Fruit fly (Drosophila melanogaster) whole organism, embryonic: Measurements from ENCODE around the gene Sap30.

Experiments used
- Aef1 ChIP-seq: fragments of 200-800 bp; sonication (Bioruptor generic); IDR thresholded peaks from 3 replicates; pipeline ENCODE4 v1.3.6; 2022; ENCODE audit warnings: missing biosample characterization, missing genetic modification characterization
- Atf-2 ChIP-seq: fragments of 200-800 bp; sonication (Bioruptor generic); optimal IDR thresholded peaks from 2 replicates; lab custom pipeline; 2016; ENCODE audit warnings: missing biosample characterization, missing genetic modification characterization
- Atf6 ChIP-seq: fragments of 200-800 bp; sonication (Bioruptor generic); IDR thresholded peaks from 2 replicates; pipeline ENCODE4 v1.3.6; 2022; ENCODE audit warnings: missing biosample characterization, missing genetic modification characterization
- C15 ChIP-seq: fragments of 200-800 bp; sonication (Bioruptor generic); IDR thresholded peaks from 3 replicates; pipeline ENCODE4 v1.3.6; 2022; ENCODE audit warnings: missing biosample characterization, missing genetic modification characterization
- CG10431 ChIP-seq: fragments of 200-800 bp; sonication (Bioruptor generic); optimal IDR thresholded peaks from 3 replicates; lab custom pipeline; 2018; ENCODE audit warnings: missing biosample characterization, mild to moderate bottlenecking, missing genetic modification characterization
- CG11093 ChIP-seq: fragments of 200-800 bp; sonication (Bioruptor generic); IDR thresholded peaks from 3 replicates; pipeline ENCODE4 v1.3.6; 2022; ENCODE audit warnings: missing biosample characterization, missing genetic modification characterization
- CG12104 ChIP-seq: fragments of 200-800 bp; sonication (Bioruptor generic); optimal IDR thresholded peaks from 3 replicates; lab custom pipeline; 2016; ENCODE audit warnings: missing biosample characterization, missing genetic modification characterization
- CG12391 ChIP-seq: fragments of 200-800 bp; sonication (Bioruptor generic); optimal IDR thresholded peaks from 3 replicates; lab custom pipeline; 2018; ENCODE audit warnings: missing biosample characterization, mild to moderate bottlenecking, missing genetic modification characterization, moderate library complexity
- CG13424 ChIP-seq: fragments of 200-800 bp; sonication (Bioruptor generic); optimal IDR thresholded peaks from 2 replicates; lab custom pipeline; 2019; ENCODE audit warnings: missing biosample characterization, mild to moderate bottlenecking, missing genetic modification characterization, moderate library complexity
- CG15073 ChIP-seq: fragments of 200-800 bp; sonication (Bioruptor generic); optimal IDR thresholded peaks from 2 replicates; lab custom pipeline; 2016; ENCODE audit warnings: missing biosample characterization, missing genetic modification characterization
- CG1602 ChIP-seq: fragments of 200-800 bp; sonication (Bioruptor generic); optimal IDR thresholded peaks from 3 replicates; lab custom pipeline; 2016; ENCODE audit warnings: missing biosample characterization, missing genetic modification characterization
- CG17186 ChIP-seq: fragments of 200-800 bp; sonication (Bioruptor generic); optimal IDR thresholded peaks from 3 replicates; lab custom pipeline; 2017; ENCODE audit warnings: missing biosample characterization, missing genetic modification reagents, missing genetic modification characterization
- CG1792 ChIP-seq: fragments of 200-800 bp; sonication (Bioruptor generic); optimal IDR thresholded peaks from 2 replicates; lab custom pipeline; 2016; ENCODE audit warnings: missing biosample characterization, missing genetic modification characterization
- CG6654 ChIP-seq: fragments of 200-800 bp; sonication (Bioruptor generic); optimal IDR thresholded peaks from 2 replicates; lab custom pipeline; 2017; ENCODE audit warnings: missing biosample characterization, mild to moderate bottlenecking, missing genetic modification characterization
- CG7839 ChIP-seq: fragments of 200-800 bp; sonication (Bioruptor generic); optimal IDR thresholded peaks from 3 replicates; lab custom pipeline; 2018; ENCODE audit warnings: missing biosample characterization, mild to moderate bottlenecking, missing genetic modification characterization, moderate library complexity
- CG8765 ChIP-seq: fragments of 200-800 bp; sonication (Bioruptor generic); IDR thresholded peaks from 2 replicates; pipeline ENCODE4 v1.3.6; 2022; ENCODE audit warnings: missing biosample characterization, missing genetic modification characterization
- CTCF ChIP-seq: fragments of 200-800 bp; sonication (Bioruptor generic); optimal IDR thresholded peaks from 2 replicates; lab custom pipeline; 2017; ENCODE audit warnings: missing biosample characterization, mild to moderate bottlenecking, missing genetic modification characterization, moderate library complexity
- D19A ChIP-seq: fragments of 200-800 bp; optimal IDR thresholded peaks from 3 replicates; lab custom pipeline; 2019; ENCODE audit warnings: missing biosample characterization, mild to moderate bottlenecking, missing genetic modification characterization, moderate library complexity
- Dip2 ChIP-seq: fragments of 200-800 bp; sonication (Bioruptor generic); IDR thresholded peaks from 2 replicates; pipeline ENCODE4 v1.3.6; 2022; ENCODE audit warnings: missing biosample characterization, missing genetic modification characterization
- Dll ChIP-seq: fragments of 200-800 bp; sonication (Bioruptor generic); IDR thresholded peaks from 4 replicates; pipeline ENCODE4 v1.3.6; 2022; ENCODE audit warnings: missing biosample characterization, missing genetic modification characterization; ENCODE audit not compliant: partially characterized antibody
- Doc3 ChIP-seq: fragments of 200-800 bp; sonication (Bioruptor generic); IDR thresholded peaks from 3 replicates; pipeline ENCODE4 v1.3.6; 2022; ENCODE audit warnings: missing biosample characterization, missing genetic modification characterization; ENCODE audit not compliant: partially characterized antibody
- Dref ChIP-seq: fragments of 200-800 bp; sonication (Bioruptor generic); IDR thresholded peaks from 2 replicates; pipeline ENCODE4 v1.3.6; 2022; ENCODE audit warnings: missing biosample characterization, missing genetic modification characterization
- Fer1 ChIP-seq: fragments of 200-800 bp; sonication (Bioruptor generic); optimal IDR thresholded peaks from 2 replicates; lab custom pipeline; 2017; ENCODE audit warnings: missing biosample characterization, mild to moderate bottlenecking, missing genetic modification characterization
- GATAe ChIP-seq: fragments of 200-800 bp; sonication (Bioruptor generic); conservative IDR thresholded peaks from 2 replicates; pipeline ENCODE4 v1.3.6; 2022; ENCODE audit warnings: missing biosample characterization, missing genetic modification characterization
- Gug ChIP-seq: fragments of 200-800 bp; sonication (Bioruptor generic); IDR thresholded peaks from 4 replicates; pipeline ENCODE4 v1.3.6; 2022; ENCODE audit warnings: missing biosample characterization, missing genetic modification characterization
- HLH4C ChIP-seq: fragments of 200-800 bp; sonication (Bioruptor generic); IDR thresholded peaks from 3 replicates; pipeline ENCODE4 v1.3.6; 2022; ENCODE audit warnings: missing biosample characterization, missing genetic modification characterization; ENCODE audit not compliant: partially characterized antibody
- HLHmδ ChIP-seq: fragments of 200-800 bp; sonication (Bioruptor generic); optimal IDR thresholded peaks from 2 replicates; lab custom pipeline; 2018; ENCODE audit warnings: missing biosample characterization, mild to moderate bottlenecking, missing genetic modification characterization, moderate library complexity
- HmgD ChIP-seq: fragments of 200-800 bp; sonication (Bioruptor generic); optimal IDR thresholded peaks from 3 replicates; lab custom pipeline; 2016; ENCODE audit warnings: missing biosample characterization, missing genetic modification characterization
- Lpt ChIP-seq: fragments of >200 bp; optimal IDR thresholded peaks from 2 replicates; lab custom pipeline; 2018; ENCODE audit warnings: missing biosample characterization, missing genetic modification characterization
- Pdp1 ChIP-seq, 2 experiments: fragments of 200-800 bp; sonication (Bioruptor generic); optimal IDR thresholded peaks; 3 replicates each; lab custom pipeline; 2016; ENCODE audit warnings: missing biosample characterization in 2 of 2, missing genetic modification characterization in 2 of 2, mild to moderate bottlenecking in 1 of 2, moderate library complexity in 1 of 2
- Sin3A ChIP-seq: fragments of >200 bp; optimal IDR thresholded peaks from 2 replicates; lab custom pipeline; 2018
- Spps ChIP-seq: fragments of 200-800 bp; sonication (Bioruptor generic); optimal IDR thresholded peaks from 2 replicates; lab custom pipeline; 2018; ENCODE audit warnings: missing biosample characterization, mild to moderate bottlenecking, missing genetic modification characterization
- Trl ChIP-seq, 3 experiments: fragments of >200 bp in 2 of 3; fragments of 200-800 bp in 1 of 3; sonication (Bioruptor generic) in 1 of 3; optimal IDR thresholded peaks; 2 replicates in 1 of 3; 3 replicates in 2 of 3; lab custom pipeline; 2016 to 2017; ENCODE audit warnings: missing biosample characterization in 1 of 3, missing genetic modification characterization in 1 of 3
- Xbp1 ChIP-seq: fragments of 200-800 bp; sonication (Bioruptor generic); optimal IDR thresholded peaks from 3 replicates; lab custom pipeline; 2016; ENCODE audit warnings: missing biosample characterization, mild to moderate bottlenecking, missing genetic modification characterization
- Xrp1 ChIP-seq: fragments of 200-800 bp; sonication (Bioruptor generic); IDR thresholded peaks from 2 replicates; pipeline ENCODE4 v1.3.6; 2022; ENCODE audit warnings: missing biosample characterization, missing genetic modification characterization
- bigmax ChIP-seq: fragments of 200-800 bp; sonication (Bioruptor generic); optimal IDR thresholded peaks from 2 replicates; lab custom pipeline; 2018; ENCODE audit warnings: missing biosample characterization, mild to moderate bottlenecking, missing genetic modification characterization
- cato ChIP-seq: fragments of 200-800 bp; sonication (Bioruptor generic); optimal IDR thresholded peaks from 2 replicates; lab custom pipeline; 2016; ENCODE audit warnings: missing biosample characterization, missing genetic modification characterization, borderline replicate concordance
- chif ChIP-seq, 2 experiments: fragments of 200-800 bp; sonication (Bioruptor generic); optimal IDR thresholded peaks; 3 replicates each; lab custom pipeline; 2016; ENCODE audit warnings: missing biosample characterization in 2 of 2, missing genetic modification characterization in 2 of 2
- chm ChIP-seq: fragments of 200-800 bp; sonication (Bioruptor generic); IDR thresholded peaks from 2 replicates; pipeline ENCODE4 v1.3.6; 2022; ENCODE audit warnings: missing biosample characterization, missing genetic modification characterization
- chn ChIP-seq: fragments of 200-800 bp; sonication (Bioruptor generic); optimal IDR thresholded peaks from 2 replicates; lab custom pipeline; 2016; ENCODE audit warnings: missing biosample characterization, missing genetic modification characterization
- dati ChIP-seq: fragments of 200-800 bp; sonication (Bioruptor generic); IDR thresholded peaks from 2 replicates; pipeline ENCODE4 v1.3.6; 2022; ENCODE audit warnings: missing biosample characterization, missing genetic modification characterization
- fd64A ChIP-seq: fragments of 200-800 bp; sonication (Bioruptor generic); optimal IDR thresholded peaks from 3 replicates; lab custom pipeline; 2018; ENCODE audit warnings: missing biosample characterization, mild to moderate bottlenecking, missing genetic modification characterization
- hth ChIP-seq: fragments of >200 bp; optimal IDR thresholded peaks from 2 replicates; lab custom pipeline; 2017; ENCODE audit warnings: inconsistent platforms
- pan ChIP-seq, 4 experiments: fragments of >200 bp in 3 of 4; fragments of 200-800 bp in 1 of 4; sonication (Bioruptor generic) in 1 of 4; optimal IDR thresholded peaks in 3 of 4; IDR thresholded peaks in 1 of 4; 2 replicates each; pipeline versions ENCODE4 v1.3.6 to Lab custom; 2017 to 2022; ENCODE audit warnings: missing biosample characterization in 2 of 4, missing genetic modification characterization in 2 of 4, mixed read lengths in 1 of 4
- pfk ChIP-seq: fragments of 200-800 bp; sonication (Bioruptor generic); optimal IDR thresholded peaks from 2 replicates; lab custom pipeline; 2018; ENCODE audit warnings: missing biosample characterization, mild to moderate bottlenecking, missing genetic modification characterization, moderate library complexity
- pnt ChIP-seq: fragments of 200-800 bp; sonication (Bioruptor generic); optimal IDR thresholded peaks from 3 replicates; lab custom pipeline; 2016; ENCODE audit warnings: missing biosample characterization, missing genetic modification characterization
- sens-2 ChIP-seq: fragments of 200-800 bp; sonication (Bioruptor generic); IDR thresholded peaks from 2 replicates; pipeline ENCODE4 v1.3.6; 2022; ENCODE audit warnings: missing biosample characterization, missing genetic modification characterization
- slou ChIP-seq: fragments of 200-800 bp; sonication (Bioruptor generic); optimal IDR thresholded peaks from 3 replicates; lab custom pipeline; 2016; ENCODE audit warnings: missing biosample characterization, missing genetic modification characterization
- tio ChIP-seq: fragments of 200-800 bp; sonication (Bioruptor generic); optimal IDR thresholded peaks from 2 replicates; lab custom pipeline; 2017; ENCODE audit warnings: missing biosample characterization, missing genetic modification characterization, inconsistent platforms
- trh ChIP-seq: fragments of 200-800 bp; sonication (Bioruptor generic); optimal IDR thresholded peaks from 2 replicates; lab custom pipeline; 2016; ENCODE audit warnings: missing biosample characterization, missing genetic modification characterization
- tup ChIP-seq: fragments of 200-800 bp; sonication (Bioruptor generic); optimal IDR thresholded peaks from 2 replicates; lab custom pipeline; 2016; ENCODE audit warnings: missing biosample characterization, mild to moderate bottlenecking, missing genetic modification characterization, moderate library complexity
- unc-4 ChIP-seq: fragments of 200-800 bp; sonication (Bioruptor generic); IDR thresholded peaks from 2 replicates; pipeline ENCODE4 v1.3.6; 2022; ENCODE audit warnings: missing biosample characterization, missing genetic modification characterization; ENCODE audit not compliant: partially characterized antibody

The Sap30 gene

DNA sequence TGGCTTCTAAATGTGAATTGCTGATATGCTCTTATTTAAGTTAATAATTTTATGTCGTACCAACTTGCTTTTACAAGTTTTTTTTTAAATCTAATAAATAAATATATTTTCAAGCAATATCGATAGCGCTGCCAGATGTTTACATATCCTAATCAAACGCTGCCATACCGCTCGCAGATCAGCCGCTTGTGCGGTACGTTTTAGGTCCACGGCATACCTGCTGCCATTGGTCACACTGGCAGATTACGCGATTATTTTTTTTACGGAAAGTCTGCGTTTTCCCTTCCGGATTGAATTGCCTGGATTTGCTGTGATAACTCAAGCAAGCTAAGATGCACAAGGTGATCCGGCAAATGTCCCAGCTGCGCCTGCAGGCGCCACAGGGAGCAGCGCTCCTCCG lies 3.3 kb upstream of the Sap30 start, which contains the start of gene mRpL22 (continued):
- TF ChIP-seq pfk (GFP tag; lab: Kevin White, UChicago), result no peak
- no peak for TF ChIP-seq cato (GFP tag; lab: Kevin White, UChicago)
- no peak for TF ChIP-seq Dll (GFP tag; lab: Robert Waterston, UW)
- TF ChIP-seq trh (GFP tag; lab: Kevin White, UChicago), result no peak
- no peak for TF ChIP-seq Aef1 (GFP tag; lab: Robert Waterston, UW)
- no peak for TF ChIP-seq CG12391 (tag; lab: Kevin White, UChicago)
- TF ChIP-seq pan (optimal IDR thresholded peaks at IDR 0.05; lab: Kevin White, UChicago), result no peak
- TF ChIP-seq pan (GFP tag; optimal IDR thresholded peaks at IDR 0.05 in 1 of 2, IDR thresholded peaks at IDR 0.05 in 1 of 2), result no peak
- no peak for TF ChIP-seq chn (GFP tag; lab: Kevin White, UChicago)
- TF ChIP-seq Lpt (GFP tag; lab: Kevin White, UChicago), result no peak
- TF ChIP-seq GATAe (GFP tag; lab: Robert Waterston, UW), result no peak
- no peak for TF ChIP-seq chif (GFP tag; optimal IDR thresholded peaks at IDR 0.05; lab: Kevin White, UChicago)
- no peak for TF ChIP-seq Xbp1 (GFP tag; lab: Kevin White, UChicago)
- no peak for TF ChIP-seq Fer1 (GFP tag; lab: Kevin White, UChicago)
- no peak for TF ChIP-seq Doc3 (GFP tag; lab: Robert Waterston, UW)
- TF ChIP-seq CG1602, result no peak
- TF ChIP-seq unc-4, result 0 out of 2 replicates have a peak, but pooled peaks have one; percentile 19
- peak; percentile 36 for TF ChIP-seq Sin3A
- TF ChIP-seq CG11093 (GFP tag; lab: Robert Waterston, UW), result no peak
- no peak for TF ChIP-seq CG15073
- TF ChIP-seq CG7839 (tag; lab: Kevin White, UChicago), result no peak
- no peak for TF ChIP-seq Atf6 (GFP tag; lab: Robert Waterston, UW)
- peak in 1 of 2 experiments; percentile 65 for TF ChIP-seq Pdp1 (GFP tag; optimal IDR thresholded peaks at IDR 0.05; lab: Kevin White, UChicago)
- TF ChIP-seq tio, result no peak
- no peak for TF ChIP-seq CG12104 (GFP tag; lab: Kevin White, UChicago)
- TF ChIP-seq Gug (GFP tag; lab: Robert Waterston, UW), result no peak
- no peak for TF ChIP-seq tup (GFP tag; lab: Kevin White, UChicago)
- TF ChIP-seq CG6654 (GFP tag; lab: Kevin White, UChicago), result no peak
- no peak for TF ChIP-seq Atf-2
- TF ChIP-seq CG13424 (tag; lab: Kevin White, UChicago), result no peak
- no peak for TF ChIP-seq Dip2 (GFP tag; lab: Robert Waterston, UW)
- TF ChIP-seq HLHmδ (GFP tag; lab: Kevin White, UChicago), result no peak
- TF ChIP-seq HLH4C (GFP tag; lab: Robert Waterston, UW), result no peak; the same call in 2 of the 3 replicates
- no peak for TF ChIP-seq CG17186 (GFP tag; lab: Kevin White, UChicago)
- TF ChIP-seq Spps (tag; lab: Kevin White, UChicago), result no peak
- no peak for TF ChIP-seq fd64A (GFP tag; lab: Kevin White, UChicago)
- no peak for TF ChIP-seq CG10431 (GFP tag; lab: Kevin White, UChicago)
- no peak for TF ChIP-seq Xrp1 (GFP tag; lab: Robert Waterston, UW)
- no peak for TF ChIP-seq hth (lab: Kevin White, UChicago)
- TF ChIP-seq CG8765 (GFP tag; lab: Robert Waterston, UW), result no peak
- no peak for TF ChIP-seq bigmax (GFP tag; lab: Kevin White, UChicago)
- peak; percentile 47 for TF ChIP-seq Dref (GFP tag; lab: Robert Waterston, UW)
- TF ChIP-seq D19A (tag; lab: Kevin White, UChicago), result no peak
- TF ChIP-seq CG1792 (GFP tag; lab: Kevin White, UChicago), result no peak
- TF ChIP-seq dati, result no peak
- no peak for TF ChIP-seq sens-2 (GFP tag; lab: Robert Waterston, UW)
- no peak for TF ChIP-seq chm (GFP tag; lab: Robert Waterston, UW)
- TF ChIP-seq Trl (optimal IDR thresholded peaks at IDR 0.05; lab: Kevin White, UChicago), result no peak
- TF ChIP-seq Trl (GFP tag; optimal IDR thresholded peaks at IDR 0.05; lab: Kevin White, UChicago), result no peak
- TF ChIP-seq pnt (GFP tag; lab: Kevin White, UChicago), result no peak
- TF ChIP-seq HmgD (GFP tag; lab: Kevin White, UChicago), result no peak
- no peak for TF ChIP-seq C15 (GFP tag; lab: Robert Waterston, UW)
- TF ChIP-seq CTCF, result no peak
- no peak for TF ChIP-seq slou
